Fruit fly (Drosophila melanogaster) whole organism, prepupa: ENCODE data around the gene CG12091.
A peak's percentile ranks its signal among the peaks of the same experiment; 100 is the strongest.

Experiments used
- Blimp-1 ChIP-seq: fragments of 200-800 bp; sonication (Bioruptor generic); optimal IDR thresholded peaks from 3 replicates; lab custom pipeline; 2017; ENCODE audit warnings: missing biosample characterization, missing genetic modification characterization, mild to moderate bottlenecking, moderate library complexity, missing genetic modification reagents
- CG10631 ChIP-seq: fragments of 200-800 bp; sonication (Bioruptor generic); optimal IDR thresholded peaks from 2 replicates; lab custom pipeline; 2016; ENCODE audit warnings: missing biosample characterization, missing genetic modification characterization
- CG10669 ChIP-seq: fragments of 200-800 bp; sonication (Bioruptor generic); optimal IDR thresholded peaks from 3 replicates; lab custom pipeline; 2018; ENCODE audit warnings: missing biosample characterization, mild to moderate bottlenecking, missing genetic modification characterization, moderate library complexity
- CG11902 ChIP-seq: fragments of 200-800 bp; sonication (Bioruptor generic); optimal IDR thresholded peaks from 3 replicates; lab custom pipeline; 2016; ENCODE audit warnings: missing biosample characterization, missing genetic modification characterization
- CG6854 ChIP-seq: fragments of 200-800 bp; sonication (Bioruptor generic); optimal IDR thresholded peaks from 2 replicates; lab custom pipeline; 2017; ENCODE audit warnings: missing biosample characterization, mild to moderate bottlenecking, missing genetic modification characterization
- CG7368 ChIP-seq: fragments of 200-800 bp; sonication (Bioruptor generic); optimal IDR thresholded peaks from 3 replicates; lab custom pipeline; 2016; ENCODE audit warnings: missing biosample characterization, missing genetic modification characterization
- CG9139 ChIP-seq: fragments of 200-800 bp; sonication (Bioruptor generic); optimal IDR thresholded peaks from 3 replicates; lab custom pipeline; 2017; ENCODE audit warnings: missing biosample characterization, mild to moderate bottlenecking, missing genetic modification characterization
- Gug ChIP-seq: fragments of 200-800 bp; sonication (Bioruptor generic); IDR thresholded peaks from 2 replicates; pipeline ENCODE4 v1.3.6; 2022; ENCODE audit warnings: missing biosample characterization, missing genetic modification characterization
- Hr4 ChIP-seq: fragments of 200-800 bp; sonication (Bioruptor generic); optimal IDR thresholded peaks from 3 replicates; lab custom pipeline; 2016; ENCODE audit warnings: missing biosample characterization, missing genetic modification characterization
- Sox14 ChIP-seq: fragments of 200-800 bp; sonication (Bioruptor generic); optimal IDR thresholded peaks from 3 replicates; lab custom pipeline; 2016; ENCODE audit warnings: missing biosample characterization, missing genetic modification characterization
- Sox15 ChIP-seq: fragments of 200-800 bp; sonication (Bioruptor generic); optimal IDR thresholded peaks from 3 replicates; lab custom pipeline; 2016; ENCODE audit warnings: missing biosample characterization, missing genetic modification characterization
- pdm3 ChIP-seq: fragments of 200-800 bp; sonication (Bioruptor generic); optimal IDR thresholded peaks from 3 replicates; lab custom pipeline; 2016; ENCODE audit warnings: missing biosample characterization, missing genetic modification characterization
- spab ChIP-seq: fragments of 200-800 bp; sonication (Bioruptor generic); optimal IDR thresholded peaks from 2 replicates; lab custom pipeline; 2017; ENCODE audit warnings: missing biosample characterization, mild to moderate bottlenecking, missing genetic modification characterization, missing genetic modification reagents
- topi ChIP-seq: fragments of 200-800 bp; sonication (Bioruptor generic); optimal IDR thresholded peaks from 3 replicates; lab custom pipeline; 2016; ENCODE audit warnings: missing biosample characterization, missing genetic modification characterization

DNA sequence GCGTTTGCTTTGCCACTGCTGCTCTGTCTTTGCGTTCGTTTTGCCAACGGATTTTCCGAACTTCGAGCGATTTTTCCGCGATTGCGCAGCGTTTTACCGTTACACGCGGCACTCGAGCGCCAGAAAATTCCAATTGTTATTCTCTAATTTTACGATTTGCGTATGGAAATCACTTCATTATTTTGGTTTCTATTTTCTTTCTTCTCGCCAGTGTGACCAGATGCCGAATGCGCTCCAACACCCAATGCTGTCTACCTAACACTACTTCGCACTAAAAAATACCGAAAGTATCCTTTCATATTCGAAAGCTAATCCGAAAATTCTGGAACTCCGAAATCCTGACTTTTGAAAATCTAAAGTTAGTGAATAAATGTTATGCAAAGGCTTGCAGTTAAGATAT lies 40.2 kb downstream of the CG12091 start, which contains the start of gene CG12084:
- TF ChIP-seq CG6854 (GFP tag; lab: Kevin White, UChicago) (no peak), Gug (GFP tag; lab: Robert Waterston, UW) (no peak), CG7368 (GFP tag; lab: Kevin White, UChicago) (no peak), pdm3 (GFP tag; lab: Kevin White, UChicago) (no peak), Blimp-1 (no peak), spab (GFP tag; lab: Kevin White, UChicago) (no peak), CG11902 (GFP tag; lab: Kevin White, UChicago) (no peak), CG9139 (GFP tag; lab: Kevin White, UChicago) (no peak), CG10631 (GFP tag; lab: Kevin White, UChicago) (no peak), CG10669 (GFP tag; lab: Kevin White, UChicago) (no peak), Sox14 (peak; percentile 82), Sox15 (no peak), Hr4 (GFP tag; lab: Kevin White, UChicago) (no peak), topi (GFP tag; lab: Kevin White, UChicago) (no peak)
